Worm (Caenorhabditis elegans) whole organism, L4 larva: ENCODE results near the gene lips-5.

Experiments
- Y75B8A.6 ChIP-seq: fragments of 200-800 bp; sonication (Bioruptor generic); IDR thresholded peaks from 2 replicates; pipeline ENCODE4 v1.3.6; 2022; ENCODE audit warnings: missing genetic modification reagents, missing genetic modification characterization, missing compliant biosample characterization
- aly-2 ChIP-seq: sonication (generic microtip); optimal IDR thresholded peaks from 2 replicates; lab custom pipeline; 2018; ENCODE audit warnings: missing biosample characterization, missing genetic modification characterization
- ceh-32 ChIP-seq: sonication (generic microtip); optimal IDR thresholded peaks from 2 replicates; lab custom pipeline; 2016; ENCODE audit warnings: mild to moderate bottlenecking, missing genetic modification characterization, missing compliant biosample characterization; ENCODE audit not compliant: poor library complexity
- dmd-9 ChIP-seq: fragments of 200-800 bp; sonication (Bioruptor generic); IDR thresholded peaks from 2 replicates; pipeline ENCODE4 v1.3.6; 2022; ENCODE audit warnings: missing genetic modification reagents, missing genetic modification characterization, missing compliant biosample characterization
- dpl-1 ChIP-seq: fragments of 150-350 bp; optimal IDR thresholded peaks from 2 replicates; lab custom pipeline; 2014; ENCODE audit warnings: missing biosample characterization, missing genetic modification reagents, missing genetic modification characterization
- hlh-11 ChIP-seq: fragments of 200-800 bp; sonication (Bioruptor generic); optimal IDR thresholded peaks from 2 replicates; lab custom pipeline; 2018; ENCODE audit warnings: mild to moderate bottlenecking, missing genetic modification characterization, missing compliant biosample characterization
- mdl-1 ChIP-seq, 2 experiments: fragments of 150-350 bp in 1 of 2; sonication (generic microtip) in 1 of 2; optimal IDR thresholded peaks; 2 replicates each; lab custom pipeline; 2014 to 2017; ENCODE audit warnings: missing biosample characterization in 2 of 2, missing genetic modification characterization in 2 of 2
- nhr-11 ChIP-seq: fragments of 150-350 bp; optimal IDR thresholded peaks from 2 replicates; lab custom pipeline; 2014; ENCODE audit warnings: missing biosample characterization, missing genetic modification characterization
- php-3 ChIP-seq: fragments of 200-800 bp; sonication (Bioruptor generic); IDR thresholded peaks from 2 replicates; pipeline ENCODE4 v1.3.6; 2022; ENCODE audit warnings: missing genetic modification reagents, missing genetic modification characterization, missing compliant biosample characterization
- snpc-4 ChIP-seq: fragments of 150-350 bp; optimal IDR thresholded peaks from 2 replicates; lab custom pipeline; 2014; ENCODE audit warnings: missing biosample characterization, missing genetic modification characterization
- unc-130 ChIP-seq: sonication (generic microtip); optimal IDR thresholded peaks from 2 replicates; lab custom pipeline; 2016; ENCODE audit warnings: missing genetic modification reagents, missing genetic modification characterization, missing compliant biosample characterization
- unc-62 ChIP-seq, 3 experiments: fragments of 150-350 bp in 1 of 3; sonication (generic microtip); optimal IDR thresholded peaks in 2 of 3; peaks in 1 of 3; 1 replicate in 1 of 3; 2 replicates in 2 of 3; lab custom pipeline; 2014 to 2017; ENCODE audit warnings: missing biosample characterization in 3 of 3, missing genetic modification characterization in 3 of 3, missing genetic modification reagents in 3 of 3, missing genotype in 1 of 3

ce11 chrIV:11742406-11742805 is 31.1 kb downstream of the lips-5 start, which contains the start of gene K01A6.5:
- no peak for TF ChIP-seq aly-2 (tag; lab: Kevin White, UChicago)
- no peak for TF ChIP-seq dmd-9 (GFP tag; lab: Robert Waterston, UW)
- TF ChIP-seq Y75B8A.6 = no peak
- TF ChIP-seq ceh-32 (tag; lab: Kevin White, UChicago) = no peak
- TF ChIP-seq php-3 (GFP tag; lab: Robert Waterston, UW) = no peak
- TF ChIP-seq unc-62 (GFP tag; optimal IDR thresholded peaks at IDR 0.05 in 1 of 2; lab: Kevin White, UChicago) = no peak
- no peak for TF ChIP-seq unc-62 (tag; optimal IDR thresholded peaks at IDR 0.05; lab: Kevin White, UChicago)
- no peak for TF ChIP-seq snpc-4
- no peak for TF ChIP-seq dpl-1 (GFP tag; lab: Kevin White, UChicago)
- no peak for TF ChIP-seq mdl-1 (tag; optimal IDR thresholded peaks at IDR 0.05; lab: Kevin White, UChicago)
- no peak for TF ChIP-seq nhr-11 (tag; lab: Kevin White, UChicago)
- TF ChIP-seq hlh-11 (tag; lab: Kevin White, UChicago) = no peak
- TF ChIP-seq unc-130 = no peak
